Worm (Caenorhabditis elegans) whole organism, L2 larva: ENCODE data around the gene sre-18.

Experiments used
- F13H6.1 ChIP-seq: sonication (generic microtip); optimal IDR thresholded peaks from 2 replicates; lab custom pipeline; 2016; ENCODE audit warnings: missing genetic modification characterization, missing compliant biosample characterization
- R02D3.7 ChIP-seq: fragments of 150-350 bp; optimal IDR thresholded peaks from 2 replicates; lab custom pipeline; 2014; ENCODE audit warnings: missing biosample characterization, missing genetic modification characterization
- Y55F3AM.14 ChIP-seq: fragments of 200-800 bp; sonication (Bioruptor generic); optimal IDR thresholded peaks from 2 replicates; lab custom pipeline; 2018; ENCODE audit warnings: mild to moderate bottlenecking, missing genetic modification characterization, missing compliant biosample characterization
- ZK546.5 ChIP-seq: sonication (generic microtip); optimal IDR thresholded peaks from 2 replicates; lab custom pipeline; 2017; ENCODE audit warnings: missing biosample characterization, missing genetic modification characterization
- alr-1 ChIP-seq: fragments of 150-350 bp; optimal IDR thresholded peaks from 2 replicates; lab custom pipeline; 2014; ENCODE audit warnings: missing biosample characterization, missing genetic modification characterization
- aly-2 ChIP-seq: fragments of 150-350 bp; optimal IDR thresholded peaks from 2 replicates; lab custom pipeline; 2014; ENCODE audit warnings: missing biosample characterization, missing genetic modification characterization
- ama-1 ChIP-seq: fragments of 150-350 bp; optimal IDR thresholded peaks from 2 replicates; lab custom pipeline; 2018; ENCODE audit warnings: inconsistent platforms
- ceh-16 ChIP-seq: fragments of 150-350 bp; optimal IDR thresholded peaks from 2 replicates; lab custom pipeline; 2014; ENCODE audit warnings: missing biosample characterization, missing genetic modification characterization
- dmd-4 ChIP-seq: sonication (generic microtip); optimal IDR thresholded peaks from 2 replicates; lab custom pipeline; 2017; ENCODE audit warnings: missing biosample characterization, missing genetic modification characterization
- egl-27 ChIP-seq: sonication (generic microtip); optimal IDR thresholded peaks from 3 replicates; lab custom pipeline; 2017; ENCODE audit warnings: missing biosample characterization, missing genetic modification reagents, missing genetic modification characterization
- elt-1 ChIP-seq: fragments of 150-350 bp; optimal IDR thresholded peaks from 2 replicates; lab custom pipeline; 2014; ENCODE audit warnings: missing biosample characterization, missing genetic modification characterization
- elt-3 ChIP-seq: sonication (generic microtip); optimal IDR thresholded peaks from 2 replicates; lab custom pipeline; 2017; ENCODE audit warnings: missing biosample characterization, missing genetic modification characterization
- gmeb-1 ChIP-seq: fragments of 150-350 bp; optimal IDR thresholded peaks from 2 replicates; lab custom pipeline; 2014; ENCODE audit warnings: missing biosample characterization, missing genetic modification characterization
- lin-11 ChIP-seq: fragments of 150-350 bp; sonication (generic microtip); optimal IDR thresholded peaks from 2 replicates; lab custom pipeline; 2014; ENCODE audit warnings: missing biosample characterization, missing genetic modification characterization, inconsistent platforms, mixed read lengths
- lin-39 ChIP-seq: fragments of 150-350 bp; optimal IDR thresholded peaks from 2 replicates; lab custom pipeline; 2014; ENCODE audit warnings: missing biosample characterization, missing genetic modification reagents, missing genetic modification characterization
- mbf-1 ChIP-seq: sonication (generic microtip); optimal IDR thresholded peaks from 2 replicates; lab custom pipeline; 2017; ENCODE audit warnings: missing biosample characterization, missing genetic modification characterization
- mdl-1 ChIP-seq, 2 experiments: fragments of 150-350 bp in 1 of 2; sonication (generic microtip) in 1 of 2; optimal IDR thresholded peaks; 2 replicates each; lab custom pipeline; 2017; ENCODE audit warnings: missing biosample characterization in 2 of 2, missing genetic modification characterization in 2 of 2
- nhr-11 ChIP-seq: fragments of 150-350 bp; optimal IDR thresholded peaks from 2 replicates; lab custom pipeline; 2014; ENCODE audit warnings: missing biosample characterization, missing genetic modification characterization
- nhr-12 ChIP-seq: fragments of 150-350 bp; optimal IDR thresholded peaks from 2 replicates; lab custom pipeline; 2014; ENCODE audit warnings: missing biosample characterization, missing genetic modification characterization
- nhr-129 ChIP-seq: fragments of 150-350 bp; optimal IDR thresholded peaks from 2 replicates; lab custom pipeline; 2014; ENCODE audit warnings: missing biosample characterization, missing genetic modification characterization
- nhr-21 ChIP-seq: fragments of 150-350 bp; optimal IDR thresholded peaks from 2 replicates; lab custom pipeline; 2014; ENCODE audit warnings: missing biosample characterization, missing genetic modification characterization
- nhr-237 ChIP-seq: fragments of 150-350 bp; optimal IDR thresholded peaks from 2 replicates; lab custom pipeline; 2014; ENCODE audit warnings: missing biosample characterization, missing genetic modification characterization
- nhr-6 ChIP-seq: fragments of 150-350 bp; optimal IDR thresholded peaks from 2 replicates; lab custom pipeline; 2014; ENCODE audit warnings: missing biosample characterization, missing genetic modification characterization
- peb-1 ChIP-seq: fragments of 150-350 bp; optimal IDR thresholded peaks from 2 replicates; lab custom pipeline; 2014; ENCODE audit warnings: missing biosample characterization, missing genetic modification characterization
- sem-4 ChIP-seq: fragments of 150-350 bp; optimal IDR thresholded peaks from 2 replicates; lab custom pipeline; 2014; ENCODE audit warnings: missing biosample characterization, missing genetic modification reagents, missing genetic modification characterization
- skn-1 ChIP-seq: sonication (generic microtip); optimal IDR thresholded peaks from 2 replicates; lab custom pipeline; 2017; ENCODE audit warnings: missing biosample characterization, missing genetic modification characterization
- sma-3 ChIP-seq: sonication (generic microtip); optimal IDR thresholded peaks from 2 replicates; lab custom pipeline; 2016; ENCODE audit warnings: missing genetic modification reagents, missing genetic modification characterization, missing compliant biosample characterization
- sma-9 ChIP-seq, 2 experiments: fragments of 150-350 bp in 1 of 2; sonication (generic microtip) in 1 of 2; optimal IDR thresholded peaks; 2 replicates each; lab custom pipeline; 2014 to 2016; ENCODE audit warnings: missing genetic modification characterization in 2 of 2, mild to moderate bottlenecking in 1 of 2, missing biosample characterization in 1 of 2, missing compliant biosample characterization in 1 of 2, missing genetic modification reagents in 1 of 2, moderate library complexity in 1 of 2
- unc-39 ChIP-seq: fragments of 150-350 bp; optimal IDR thresholded peaks from 2 replicates; lab custom pipeline; 2014; ENCODE audit warnings: missing biosample characterization, missing genetic modification characterization
- unc-55 ChIP-seq: fragments of 150-350 bp; sonication (generic microtip); optimal IDR thresholded peaks from 3 replicates; lab custom pipeline; 2014; ENCODE audit warnings: missing biosample characterization, missing genetic modification reagents, missing genetic modification characterization
- unc-62 ChIP-seq: fragments of 150-350 bp; optimal IDR thresholded peaks from 2 replicates; lab custom pipeline; 2014; ENCODE audit warnings: missing biosample characterization, missing genetic modification reagents, missing genetic modification characterization
- ztf-1 ChIP-seq: fragments of 200-800 bp; sonication (Bioruptor generic); conservative IDR thresholded peaks from 2 replicates; pipeline ENCODE4 v1.3.6; 2022; ENCODE audit warnings: missing genetic modification characterization, missing compliant biosample characterization
- ztf-11 ChIP-seq: sonication (generic microtip); optimal IDR thresholded peaks from 2 replicates; lab custom pipeline; 2017; ENCODE audit warnings: missing biosample characterization, missing genetic modification characterization

Gene sre-18

ce11 chrIV:12207873-12208272, 21.7 kb downstream of the sre-18 start:
- TF ChIP-seq Y55F3AM.14 (no peak), nhr-129 (peak; percentile 47), ama-1 (lab: Kevin White, UChicago) (peak; percentile 51)

- TF ChIP-seq unc-39 (tag; lab: Kevin White, UChicago) (no peak), aly-2 (tag; lab: Kevin White, UChicago) (no peak), nhr-12 (tag; lab: Kevin White, UChicago) (no peak), elt-1 (no peak), lin-11 (no peak), sma-3 (GFP tag; lab: Kevin White, UChicago) (no peak), R02D3.7 (tag; lab: Kevin White, UChicago) (no peak), nhr-11 (no peak), peb-1 (tag; lab: Kevin White, UChicago) (no peak), sma-9 (GFP tag; optimal IDR thresholded peaks at IDR 0.05; lab: Kevin White, UChicago) (no peak), sma-9 (tag; optimal IDR thresholded peaks at IDR 0.05; lab: Kevin White, UChicago) (no peak), skn-1 (tag; lab: Kevin White, UChicago) (no peak), nhr-237 (tag; lab: Kevin White, UChicago) (no peak), alr-1 (no peak), Y55F3AM.14 (no peak), nhr-21 (tag; lab: Kevin White, UChicago) (no peak), gmeb-1 (tag; lab: Kevin White, UChicago) (no peak), ZK546.5 (no peak)
Measured at ce11 chrIV:12207454-12207853, 22.1 kb downstream of the sre-18 start.

ce11 chrIV:12203968-12204367, 25.6 kb downstream of the sre-18 start:
- TF ChIP-seq peb-1 (tag; lab: Kevin White, UChicago) (no peak), mbf-1 (tag; lab: Kevin White, UChicago) (no peak), nhr-129 (peak; percentile 43), nhr-237 (tag; lab: Kevin White, UChicago) (no peak), ama-1 (lab: Kevin White, UChicago) (no peak), elt-1 (no peak), unc-55 (no peak)
- TF ChIP-seq, all 48 proteins: peak for 1

ce11 chrIV:12202949-12203348, 26.6 kb downstream of the sre-18 start, which contains the start of gene F35G2.1:
Gene F35G2.1, plus strand, starts transcription at chrIV:12203249.
- no peak for TF ChIP-seq ztf-1 (GFP tag; lab: Robert Waterston, UW)
- no peak for TF ChIP-seq F13H6.1
- no peak for TF ChIP-seq dmd-4
- TF ChIP-seq lin-39 (tag; lab: Kevin White, UChicago), result no peak
- no peak for TF ChIP-seq mbf-1 (tag; lab: Kevin White, UChicago)
- no peak for TF ChIP-seq nhr-6
- TF ChIP-seq sem-4 (tag; lab: Kevin White, UChicago), result no peak
- no peak for TF ChIP-seq nhr-12 (tag; lab: Kevin White, UChicago)
- TF ChIP-seq mdl-1 (tag; optimal IDR thresholded peaks at IDR 0.05; lab: Kevin White, UChicago), result no peak
- TF ChIP-seq nhr-21 (tag; lab: Kevin White, UChicago), result no peak
- no peak for TF ChIP-seq egl-27 (tag; lab: Kevin White, UChicago)
- no peak for TF ChIP-seq peb-1 (tag; lab: Kevin White, UChicago)
- no peak for TF ChIP-seq unc-39 (tag; lab: Kevin White, UChicago)
- no peak for TF ChIP-seq ztf-11 (tag; lab: Kevin White, UChicago)
- no peak for TF ChIP-seq aly-2 (tag; lab: Kevin White, UChicago)
- TF ChIP-seq R02D3.7 (tag; lab: Kevin White, UChicago), result no peak
- TF ChIP-seq unc-62, result no peak
- no peak for TF ChIP-seq nhr-129

ce11 chrIV:12202000-12202399, 27.6 kb downstream of the sre-18 start:
- TF ChIP-seq F13H6.1 (peak; percentile 53), nhr-129 (peak; percentile 29), sma-9 (GFP tag; optimal IDR thresholded peaks at IDR 0.05; lab: Kevin White, UChicago) (peak; percentile 23), sma-9 (tag; optimal IDR thresholded peaks at IDR 0.05; lab: Kevin White, UChicago) (no peak), ZK546.5 (no peak)

ce11 chrIV:12200812-12201211, 28.8 kb downstream of the sre-18 start:
- TF ChIP-seq nhr-129 (peak; percentile 65), ceh-16 (tag; lab: Kevin White, UChicago) (no peak), F13H6.1 (peak; percentile 77), elt-3 (tag; lab: Kevin White, UChicago) (no peak), elt-1 (no peak), sma-3 (GFP tag; lab: Kevin White, UChicago) (no peak)
- TF ChIP-seq, all 48 proteins: peak for 2
